Fruit fly (Drosophila melanogaster) whole organism, pupa: ENCODE data around the gene CARPA.

Experiments used
- CG10348 ChIP-seq: fragments of 200-800 bp; sonication (Bioruptor generic); IDR thresholded peaks from 2 replicates; pipeline ENCODE4 v1.3.6; 2022; ENCODE audit warnings: missing biosample characterization, missing genetic modification characterization
- CG14655 ChIP-seq: fragments of 200-800 bp; sonication (Bioruptor generic); optimal IDR thresholded peaks from 3 replicates; lab custom pipeline; 2017; ENCODE audit warnings: mild to moderate bottlenecking, missing biosample characterization, missing genetic modification reagents, missing genetic modification characterization
- CG15710 ChIP-seq: fragments of 200-800 bp; sonication (Bioruptor generic); optimal IDR thresholded peaks from 2 replicates; lab custom pipeline; 2018; ENCODE audit warnings: missing biosample characterization, mild to moderate bottlenecking, missing genetic modification characterization, moderate library complexity
- CG17806 ChIP-seq: fragments of 200-800 bp; sonication (Bioruptor generic); optimal IDR thresholded peaks from 2 replicates; lab custom pipeline; 2018; ENCODE audit warnings: missing biosample characterization, mild to moderate bottlenecking, missing genetic modification characterization, moderate library complexity
- CG9948 ChIP-seq: fragments of 200-800 bp; sonication (Bioruptor generic); optimal IDR thresholded peaks from 2 replicates; lab custom pipeline; 2018; ENCODE audit warnings: missing biosample characterization, mild to moderate bottlenecking, missing genetic modification characterization, moderate library complexity
- EcR ChIP-seq: fragments of 200-800 bp; sonication (Bioruptor generic); optimal IDR thresholded peaks from 3 replicates; lab custom pipeline; 2019; ENCODE audit warnings: missing biosample characterization, missing genetic modification characterization, mild to moderate bottlenecking, moderate library complexity, missing genetic modification reagents
- Ets98B ChIP-seq: fragments of 200-800 bp; sonication (Bioruptor generic); IDR thresholded peaks from 2 replicates; pipeline ENCODE4 v1.3.6; 2022; ENCODE audit warnings: missing biosample characterization, missing genetic modification characterization
- Pif1B ChIP-seq: fragments of 200-800 bp; sonication (Bioruptor generic); optimal IDR thresholded peaks from 3 replicates; lab custom pipeline; 2016; ENCODE audit warnings: missing biosample characterization, missing genetic modification characterization
- Snoo ChIP-seq: fragments of 200-800 bp; sonication (Bioruptor generic); optimal IDR thresholded peaks from 3 replicates; lab custom pipeline; 2017; ENCODE audit warnings: missing biosample characterization, mild to moderate bottlenecking, missing genetic modification characterization, inconsistent platforms
- fd96Ca ChIP-seq: fragments of 200-800 bp; sonication (Bioruptor generic); IDR thresholded peaks from 3 replicates; pipeline ENCODE4 v1.3.6; 2022; ENCODE audit warnings: missing biosample characterization, missing genetic modification characterization

DNA sequence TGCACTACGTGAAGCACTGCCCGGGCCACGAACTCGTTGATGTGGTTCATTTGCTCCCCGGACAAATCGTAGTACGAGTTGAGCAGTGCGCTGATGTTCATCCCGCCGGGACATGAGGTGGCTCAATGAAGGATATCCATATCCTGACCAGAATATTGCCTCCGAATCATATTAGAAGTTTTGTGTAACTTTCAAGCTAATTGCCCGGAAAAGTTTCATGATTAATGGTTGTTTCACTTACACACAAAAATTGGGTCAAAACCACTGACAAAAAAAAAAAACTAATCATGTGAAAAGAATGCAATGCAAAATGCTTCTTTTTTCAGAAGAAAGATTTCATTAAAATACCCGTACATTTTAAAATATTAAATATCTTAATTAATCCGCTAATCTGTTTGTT, 55.6 kb downstream of the CARPA start, which contains the start of gene Ir7e:
- TF ChIP-seq CG9948 (tag; lab: Kevin White, UChicago) (no peak), CG15710 (tag; lab: Kevin White, UChicago) (no peak), CG10348 (GFP tag; lab: Robert Waterston, UW) (no peak), EcR (no peak), Pif1B (GFP tag; lab: Kevin White, UChicago) (no peak), Ets98B (GFP tag; lab: Robert Waterston, UW) (no peak), CG17806 (tag; lab: Kevin White, UChicago) (no peak), CG14655 (GFP tag; lab: Kevin White, UChicago) (no peak), Snoo (tag; lab: Kevin White, UChicago) (no peak), fd96Ca (GFP tag; lab: Robert Waterston, UW) (no peak)
